Comparison of ENCODE assay signal across 1 worm cellular context in genomic region chrX:12631446-12631845, ce11.
TF ChIP-seq lines count a peak whose summit lies in the region.

No protein-coding gene starts in this region.

TF ChIP-seq in whole organism, L4 larva, 104 proteins besides CTCF, POLR2A, EP300 and RAD21 (continued from another document):
- no peak for TF ChIP-seq mxl-3 (GFP tag; optimal IDR thresholded peaks at IDR 0.05; lab: Kevin White, UChicago)
- no peak for TF ChIP-seq nhr-77 (tag; optimal IDR thresholded peaks at IDR 0.05; lab: Kevin White, UChicago)
- no peak for TF ChIP-seq lir-3 (tag; optimal IDR thresholded peaks at IDR 0.05; lab: Kevin White, UChicago)
- no peak for TF ChIP-seq R02D3.7 (tag; optimal IDR thresholded peaks at IDR 0.05; lab: Kevin White, UChicago)
- no peak for TF ChIP-seq ama-1 (optimal IDR thresholded peaks at IDR 0.05; lab: Kevin White, UChicago)
- TF ChIP-seq zfp-3 (GFP tag; conservative IDR thresholded peaks at IDR 0.05; lab: Robert Waterston, UW) = no peak
- no peak for TF ChIP-seq T26A8.4 (GFP tag; IDR thresholded peaks at IDR 0.05; lab: Robert Waterston, UW)
- TF ChIP-seq nhr-42 (GFP tag; IDR thresholded peaks at IDR 0.05; lab: Robert Waterston, UW) = no peak
- TF ChIP-seq daf-8 (GFP tag; IDR thresholded peaks at IDR 0.05; lab: Robert Waterston, UW) = no peak
- TF ChIP-seq fos-1 (tag; optimal IDR thresholded peaks at IDR 0.05; lab: Kevin White, UChicago) = no peak
- no peak for TF ChIP-seq tag-97 (GFP tag; IDR thresholded peaks at IDR 0.05; lab: Robert Waterston, UW)
- TF ChIP-seq snpc-4 (tag; optimal IDR thresholded peaks at IDR 0.05; lab: Kevin White, UChicago) = no peak
- peak; percentile 87 for TF ChIP-seq ces-1 (GFP tag; optimal IDR thresholded peaks at IDR 0.05; lab: Kevin White, UChicago)
- no peak for TF ChIP-seq spr-3 (GFP tag; optimal IDR thresholded peaks at IDR 0.05; lab: Kevin White, UChicago)
- TF ChIP-seq unc-62 (GFP tag; optimal IDR thresholded peaks at IDR 0.05 in 1 of 2; lab: Kevin White, UChicago) = peak in 1 of 2 experiments; percentile 68
- TF ChIP-seq unc-62 (tag; optimal IDR thresholded peaks at IDR 0.05; lab: Kevin White, UChicago) = no peak
- TF ChIP-seq nhr-25 (tag; optimal IDR thresholded peaks at IDR 0.05; lab: Kevin White, UChicago; ENCODE audit: borderline replicate concordance, insufficient read depth) = no peak
